Worm (Caenorhabditis elegans) whole organism, young adult: ENCODE measurements around the gene rga-3.

Experiments used
- F49E8.2 ChIP-seq: sonication (generic microtip); optimal IDR thresholded peaks from 3 replicates; lab custom pipeline; 2017; ENCODE audit warnings: missing genetic modification characterization, mild to moderate bottlenecking, missing compliant biosample characterization, antibody characterized with exemption, moderate library complexity; ENCODE audit not compliant: insufficient read depth
- ama-1 ChIP-seq, 3 experiments: fragments of 150-350 bp in 1 of 3; sonication (generic microtip) in 2 of 3; optimal IDR thresholded peaks; 2 replicates each; lab custom pipeline; 2014 to 2018; ENCODE audit warnings: missing biosample characterization in 2 of 3, missing genetic modification characterization in 2 of 3, missing genetic modification reagents in 2 of 3
- rec-8 ChIP-seq, 2 experiments: sonication (generic microtip); optimal IDR thresholded peaks; 2 replicates each; lab custom pipeline; 2016; ENCODE audit warnings: mild to moderate bottlenecking in 2 of 2, missing genetic modification characterization in 2 of 2, missing genetic modification reagents in 2 of 2, missing genotype in 2 of 2, missing biosample characterization in 1 of 2, missing compliant biosample characterization in 1 of 2, moderate library complexity in 1 of 2
- rpc-1 ChIP-seq, 2 experiments: fragments of 150-350 bp in 1 of 2; sonication (generic microtip) in 1 of 2; optimal IDR thresholded peaks; 2 replicates each; lab custom pipeline; 2014 to 2018; ENCODE audit warnings: missing biosample characterization in 1 of 2, missing genetic modification characterization in 1 of 2, missing genetic modification reagents in 1 of 2, missing genotype in 1 of 2

- TF ChIP-seq F49E8.2 (tag; lab: Kevin White, UChicago) (no peak), rec-8 (tag; optimal IDR thresholded peaks at IDR 0.05; lab: Kevin White, UChicago) (no peak), rpc-1 (optimal IDR thresholded peaks at IDR 0.05; lab: Kevin White, UChicago) (no peak), rpc-1 (tag; optimal IDR thresholded peaks at IDR 0.05; lab: Kevin White, UChicago) (no peak), ama-1 (optimal IDR thresholded peaks at IDR 0.05; lab: Kevin White, UChicago) (no peak), ama-1 (GFP tag; optimal IDR thresholded peaks at IDR 0.05; lab: Kevin White, UChicago) (no peak)
Observed at ce11 chrV:5746237-5746636, 28.6 kb downstream of the rga-3 start.
